Fruit fly (Drosophila melanogaster) whole organism, prepupa: Measurements from ENCODE around the gene sit.
A peak's percentile ranks its signal among the peaks of the same experiment; 100 is the strongest.

Experiments
- CG10631 ChIP-seq: fragments of 200-800 bp; sonication (Bioruptor generic); optimal IDR thresholded peaks from 2 replicates; lab custom pipeline; 2016; ENCODE audit warnings: missing biosample characterization, missing genetic modification characterization
- CG10669 ChIP-seq: fragments of 200-800 bp; sonication (Bioruptor generic); optimal IDR thresholded peaks from 3 replicates; lab custom pipeline; 2018; ENCODE audit warnings: missing biosample characterization, mild to moderate bottlenecking, missing genetic modification characterization, moderate library complexity
- CG11294 ChIP-seq: fragments of 200-800 bp; sonication (Bioruptor generic); IDR thresholded peaks from 2 replicates; pipeline ENCODE4 v1.3.6; 2022; ENCODE audit warnings: missing biosample characterization, missing genetic modification characterization
- CG11762 ChIP-seq: fragments of 200-800 bp; sonication (Bioruptor generic); optimal IDR thresholded peaks from 3 replicates; lab custom pipeline; 2016; ENCODE audit warnings: missing biosample characterization, missing genetic modification characterization; ENCODE audit not compliant: insufficient read depth
- CG11902 ChIP-seq: fragments of 200-800 bp; sonication (Bioruptor generic); optimal IDR thresholded peaks from 3 replicates; lab custom pipeline; 2016; ENCODE audit warnings: missing biosample characterization, missing genetic modification characterization
- CG15336 ChIP-seq: fragments of 200-800 bp; sonication (Bioruptor generic); IDR thresholded peaks from 2 replicates; pipeline ENCODE4 v1.3.6; 2022; ENCODE audit warnings: missing biosample characterization, missing genetic modification characterization
- CG1621 ChIP-seq: fragments of 200-800 bp; sonication (Bioruptor generic); optimal IDR thresholded peaks from 3 replicates; lab custom pipeline; 2018; ENCODE audit warnings: missing biosample characterization, mild to moderate bottlenecking, missing genetic modification characterization
- CG3032 ChIP-seq: fragments of 200-800 bp; optimal IDR thresholded peaks from 2 replicates; lab custom pipeline; 2019; ENCODE audit warnings: missing biosample characterization, mild to moderate bottlenecking, missing genetic modification characterization, moderate library complexity
- CG31627 ChIP-seq: fragments of 200-800 bp; sonication (Bioruptor generic); optimal IDR thresholded peaks from 3 replicates; lab custom pipeline; 2016; ENCODE audit warnings: missing biosample characterization, missing genetic modification characterization
- CG32006 ChIP-seq: fragments of 200-800 bp; sonication (Bioruptor generic); optimal IDR thresholded peaks from 3 replicates; lab custom pipeline; 2017; ENCODE audit warnings: missing biosample characterization, mild to moderate bottlenecking, missing genetic modification characterization
- CG34406 ChIP-seq: fragments of 200-800 bp; sonication (Bioruptor generic); optimal IDR thresholded peaks from 3 replicates; lab custom pipeline; 2016; ENCODE audit warnings: missing biosample characterization, missing genetic modification characterization
- CG3919 ChIP-seq: fragments of 200-800 bp; sonication (Bioruptor generic); optimal IDR thresholded peaks from 3 replicates; lab custom pipeline; 2016; ENCODE audit warnings: missing biosample characterization, missing genetic modification characterization
- CG6163 ChIP-seq: fragments of 200-800 bp; sonication (Bioruptor generic); IDR thresholded peaks from 3 replicates; pipeline ENCODE4 v1.3.6; 2022; ENCODE audit warnings: missing biosample characterization, missing genetic modification characterization
- CG6276 ChIP-seq: fragments of 200-800 bp; sonication (Bioruptor generic); optimal IDR thresholded peaks from 2 replicates; lab custom pipeline; 2017; ENCODE audit warnings: missing biosample characterization, mild to moderate bottlenecking, missing genetic modification characterization
- CG6792 ChIP-seq: fragments of 200-800 bp; sonication (Bioruptor generic); optimal IDR thresholded peaks from 3 replicates; lab custom pipeline; 2016; ENCODE audit warnings: missing biosample characterization, missing genetic modification characterization
- CG6808 ChIP-seq: fragments of 200-800 bp; sonication (Bioruptor generic); optimal IDR thresholded peaks from 3 replicates; lab custom pipeline; 2017; ENCODE audit warnings: missing biosample characterization, missing genetic modification characterization, mild to moderate bottlenecking, moderate library complexity, missing genetic modification reagents
- CG6854 ChIP-seq: fragments of 200-800 bp; sonication (Bioruptor generic); optimal IDR thresholded peaks from 2 replicates; lab custom pipeline; 2017; ENCODE audit warnings: missing biosample characterization, mild to moderate bottlenecking, missing genetic modification characterization
- CG8119 ChIP-seq: fragments of 200-800 bp; sonication (Bioruptor generic); IDR thresholded peaks from 3 replicates; pipeline ENCODE4 v1.3.6; 2022; ENCODE audit warnings: missing biosample characterization, missing genetic modification characterization
- CG8319 ChIP-seq: fragments of 200-800 bp; sonication (Bioruptor generic); optimal IDR thresholded peaks from 3 replicates; lab custom pipeline; 2016; ENCODE audit warnings: missing biosample characterization, missing genetic modification characterization
- CG8632 ChIP-seq: fragments of 200-800 bp; sonication (Bioruptor generic); optimal IDR thresholded peaks from 3 replicates; lab custom pipeline; 2016; ENCODE audit warnings: missing biosample characterization, missing genetic modification characterization
- CG9139 ChIP-seq: fragments of 200-800 bp; sonication (Bioruptor generic); optimal IDR thresholded peaks from 3 replicates; lab custom pipeline; 2017; ENCODE audit warnings: missing biosample characterization, mild to moderate bottlenecking, missing genetic modification characterization
- Eip75B ChIP-seq: fragments of 200-800 bp; sonication (Bioruptor generic); optimal IDR thresholded peaks from 3 replicates; lab custom pipeline; 2016; ENCODE audit warnings: missing biosample characterization, missing genetic modification characterization
- Eip78C ChIP-seq: fragments of 200-800 bp; sonication (Bioruptor generic); peaks from one replicate; lab custom pipeline; 2016; ENCODE audit warnings: missing biosample characterization, missing genetic modification characterization
- Eip93F ChIP-seq: fragments of 200-800 bp; sonication (Bioruptor generic); optimal IDR thresholded peaks from 2 replicates; lab custom pipeline; 2016; ENCODE audit warnings: missing biosample characterization, mild to moderate bottlenecking, missing genetic modification characterization
- Gug ChIP-seq: fragments of 200-800 bp; sonication (Bioruptor generic); IDR thresholded peaks from 2 replicates; pipeline ENCODE4 v1.3.6; 2022; ENCODE audit warnings: missing biosample characterization, missing genetic modification characterization
- Hr38 ChIP-seq: sonication (Bioruptor generic); optimal IDR thresholded peaks from 2 replicates; lab custom pipeline; 2016; ENCODE audit warnings: missing biosample characterization, missing genetic modification characterization
- Lpt ChIP-seq: fragments of 200-800 bp; sonication (Bioruptor generic); optimal IDR thresholded peaks from 3 replicates; lab custom pipeline; 2016; ENCODE audit warnings: missing biosample characterization, missing genetic modification characterization
- Met ChIP-seq: fragments of 200-800 bp; sonication (Bioruptor generic); optimal IDR thresholded peaks from 3 replicates; lab custom pipeline; 2016; ENCODE audit warnings: missing biosample characterization, missing genetic modification characterization
- dsx ChIP-seq: fragments of 200-800 bp; optimal IDR thresholded peaks from 3 replicates; lab custom pipeline; 2019; ENCODE audit warnings: missing biosample characterization, mild to moderate bottlenecking, missing genetic modification characterization, moderate library complexity; ENCODE audit not compliant: poor library complexity, severe bottlenecking
- eg ChIP-seq: fragments of 200-800 bp; sonication (Bioruptor generic); IDR thresholded peaks from 3 replicates; pipeline ENCODE4 v1.3.6; 2022; ENCODE audit warnings: missing biosample characterization, missing genetic modification characterization
- fkh ChIP-seq: fragments of 200-800 bp; sonication (Bioruptor generic); optimal IDR thresholded peaks from 3 replicates; lab custom pipeline; 2017; ENCODE audit warnings: missing biosample characterization, mild to moderate bottlenecking, missing genetic modification characterization, moderate library complexity
- lz ChIP-seq: fragments of 200-800 bp; sonication (Bioruptor generic); optimal IDR thresholded peaks from 3 replicates; lab custom pipeline; 2016; ENCODE audit warnings: missing biosample characterization, missing genetic modification characterization
- net ChIP-seq: fragments of 200-800 bp; sonication (Bioruptor generic); optimal IDR thresholded peaks from 3 replicates; lab custom pipeline; 2016; ENCODE audit warnings: missing biosample characterization, missing genetic modification characterization
- pdm3 ChIP-seq: fragments of 200-800 bp; sonication (Bioruptor generic); optimal IDR thresholded peaks from 3 replicates; lab custom pipeline; 2016; ENCODE audit warnings: missing biosample characterization, missing genetic modification characterization
- salr ChIP-seq, 2 experiments: fragments of 200-800 bp; sonication (Bioruptor generic); optimal IDR thresholded peaks; 3 replicates each; lab custom pipeline; 2016 to 2018; ENCODE audit warnings: missing biosample characterization in 2 of 2, missing genetic modification characterization in 2 of 2, mild to moderate bottlenecking in 1 of 2
- spab ChIP-seq: fragments of 200-800 bp; sonication (Bioruptor generic); optimal IDR thresholded peaks from 2 replicates; lab custom pipeline; 2017; ENCODE audit warnings: missing biosample characterization, mild to moderate bottlenecking, missing genetic modification characterization, missing genetic modification reagents
- ss ChIP-seq, 2 experiments: fragments of 200-800 bp; sonication (Bioruptor generic); optimal IDR thresholded peaks; 2 replicates in 1 of 2; 3 replicates in 1 of 2; lab custom pipeline; 2017 to 2018; ENCODE audit warnings: mild to moderate bottlenecking in 2 of 2, missing biosample characterization in 2 of 2, missing genetic modification characterization in 2 of 2, moderate library complexity in 1 of 2
- svp ChIP-seq: fragments of 200-800 bp; sonication (Bioruptor generic); peaks from one replicate; lab custom pipeline; 2016; ENCODE audit warnings: missing biosample characterization, missing genetic modification characterization
- vri ChIP-seq: fragments of 200-800 bp; sonication (Bioruptor generic); optimal IDR thresholded peaks from 3 replicates; lab custom pipeline; 2016; ENCODE audit warnings: missing biosample characterization, mild to moderate bottlenecking, missing genetic modification characterization

sit gene

dm6 chr3R:22590668-22591275 is 28.4 kb upstream of the sit start (continued):
- TF ChIP-seq CG6276 (GFP tag; lab: Kevin White, UChicago) (peak; percentile 77), CG11902 (no peak), CG3032 (tag; lab: Kevin White, UChicago) (peak; percentile 21), Hr38 (GFP tag; lab: Kevin White, UChicago) (no peak), Met (GFP tag; lab: Kevin White, UChicago) (peak; percentile 50), Eip78C (GFP tag; lab: Kevin White, UChicago) (peak; percentile 79), CG8319 (GFP tag; lab: Kevin White, UChicago) (no peak), lz (GFP tag; lab: Kevin White, UChicago) (peak; percentile 64), vri (GFP tag; lab: Kevin White, UChicago) (no peak), Eip93F (GFP tag; lab: Kevin White, UChicago) (no peak), eg (GFP tag; lab: Robert Waterston, UW) (peak; percentile 64; the same call in 1 of the 3 replicates), CG11294 (no peak; the same call in 1 of the 2 replicates), Eip75B (GFP tag; lab: Kevin White, UChicago) (peak; percentile 62), CG10631 (peak; percentile 67), dsx (GFP tag; lab: Kevin White, UChicago) (no peak), CG6792 (GFP tag; lab: Kevin White, UChicago) (peak; percentile 55), CG6163 (GFP tag; lab: Robert Waterston, UW) (peak; percentile 39; the same call in 2 of the 3 replicates), CG8632 (GFP tag; lab: Kevin White, UChicago) (peak; percentile 45), CG11762 (GFP tag; lab: Kevin White, UChicago) (peak; percentile 24), CG31627 (peak; percentile 44), svp (GFP tag; lab: Kevin White, UChicago) (peak; percentile 62), CG32006 (GFP tag; lab: Kevin White, UChicago) (peak; percentile 92), CG6808 (peak; percentile 22), Lpt (GFP tag; lab: Kevin White, UChicago) (peak; percentile 65)

dm6 chr3R:22589311-22589710 is 26.9 kb upstream of the sit start:
- peak; percentile 47 for TF ChIP-seq CG6276 (GFP tag; lab: Kevin White, UChicago)
- TF ChIP-seq eg (GFP tag; lab: Robert Waterston, UW), result 0 out of 3 replicates have a peak, but pooled peaks have one; percentile 12
- peak; percentile 43 for TF ChIP-seq Eip78C (GFP tag; lab: Kevin White, UChicago)
- peak; percentile 14 for TF ChIP-seq vri (GFP tag; lab: Kevin White, UChicago)
- peak; percentile 39 for TF ChIP-seq CG3919
- no peak for TF ChIP-seq Gug
- TF ChIP-seq net (GFP tag; lab: Kevin White, UChicago), result peak; percentile 37
- TF ChIP-seq CG9139 (GFP tag; lab: Kevin White, UChicago), result peak; percentile 53
- TF ChIP-seq Eip93F (GFP tag; lab: Kevin White, UChicago), result no peak
- TF ChIP-seq dsx (GFP tag; lab: Kevin White, UChicago), result no peak
- peak; percentile 67 for TF ChIP-seq CG6808
- TF ChIP-seq CG6163 (GFP tag; lab: Robert Waterston, UW), result peak; percentile 76
- peak; percentile 23 for TF ChIP-seq CG1621 (tag; lab: Kevin White, UChicago)
- TF ChIP-seq spab, result peak; percentile 35
- TF ChIP-seq CG8119, result peak; percentile 28; the same call in 1 of the 3 replicates
- peak in 1 of 2 experiments; percentile 10 for TF ChIP-seq salr (GFP tag; optimal IDR thresholded peaks at IDR 0.05; lab: Kevin White, UChicago)
- no peak for TF ChIP-seq CG34406
- TF ChIP-seq fkh (GFP tag; lab: Kevin White, UChicago), result peak; percentile 84
- TF ChIP-seq ss (GFP tag; optimal IDR thresholded peaks at IDR 0.05; lab: Kevin White, UChicago), result peak; percentile 65 to 71
- peak; percentile 44; the same call in 1 of the 2 replicates for TF ChIP-seq CG15336 (GFP tag; lab: Robert Waterston, UW)
- no peak for TF ChIP-seq lz (GFP tag; lab: Kevin White, UChicago)
- peak; percentile 42 for TF ChIP-seq CG10669 (GFP tag; lab: Kevin White, UChicago)
- peak; percentile 17 for TF ChIP-seq CG10631
- no peak for TF ChIP-seq CG6854 (GFP tag; lab: Kevin White, UChicago)
- no peak for TF ChIP-seq CG11762 (GFP tag; lab: Kevin White, UChicago)
- TF ChIP-seq CG3032 (tag; lab: Kevin White, UChicago), result peak; percentile 33
- no peak for TF ChIP-seq pdm3 (GFP tag; lab: Kevin White, UChicago)
